Worm (Caenorhabditis elegans): ENCODE measurements around the gene rap-3.
A peak's percentile ranks its signal among the peaks of the same experiment; 100 is the strongest.

The rap-3 gene

DNA sequence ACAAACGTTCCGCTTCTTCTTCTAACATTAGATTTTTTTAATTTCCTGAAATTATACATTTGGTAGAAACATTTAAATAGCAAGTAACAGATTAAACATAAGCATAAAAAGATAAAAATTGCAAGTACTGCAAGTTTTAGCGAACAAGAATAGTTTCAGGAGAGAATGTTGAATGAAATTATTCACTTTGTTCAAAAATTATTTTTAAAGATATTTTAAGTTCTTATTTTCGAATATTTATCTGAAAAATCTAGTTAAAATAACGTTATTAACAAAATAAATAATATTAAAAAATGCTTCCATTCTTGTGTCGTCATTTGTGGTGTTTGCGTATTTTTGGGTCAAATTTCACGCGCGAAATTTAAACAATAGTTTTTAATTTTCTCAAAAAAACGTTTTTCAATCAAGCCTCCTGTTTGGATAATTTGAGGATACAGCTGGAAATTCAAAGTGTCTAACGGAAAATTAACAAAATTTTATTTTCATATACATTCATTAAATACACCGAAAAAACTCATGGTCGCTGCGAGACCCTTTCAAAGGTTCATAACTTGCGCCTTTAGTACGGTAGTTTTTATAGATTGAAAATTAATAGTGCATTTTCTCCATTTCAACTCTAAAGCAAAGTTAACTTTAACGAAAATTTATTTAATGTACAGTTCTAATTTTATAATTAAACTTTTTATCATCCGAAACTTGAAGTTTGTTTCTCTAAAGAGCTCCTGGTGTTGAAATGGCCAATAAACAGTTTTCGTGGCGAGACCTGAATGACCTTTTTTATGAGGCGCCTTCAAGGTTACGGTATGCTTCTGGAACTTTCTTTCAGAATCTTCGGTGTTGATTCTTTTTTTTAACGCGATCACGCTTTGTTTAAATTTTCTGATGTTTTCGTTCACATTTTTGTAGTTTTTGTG lies 34.5 kb upstream of the rap-3 start, which contains the start of gene skih-2 (continued):
- TF ChIP-seq Y53G8AR.9 (GFP tag; conservative IDR thresholded peaks at IDR 0.05) = no peak
- peak; percentile 89 for TF ChIP-seq F33H1.4 (GFP tag; IDR thresholded peaks at IDR 0.05)
- no peak for TF ChIP-seq ztf-18 (tag; optimal IDR thresholded peaks at IDR 0.05)
- no peak for TF ChIP-seq mel-28 (tag; optimal IDR thresholded peaks at IDR 0.05; ENCODE audit: borderline replicate concordance)
- TF ChIP-seq Y56A3A.18 (GFP tag; IDR thresholded peaks at IDR 0.05) = no peak
- no peak for TF ChIP-seq ama-1 (optimal IDR thresholded peaks at IDR 0.05)
- TF ChIP-seq ama-1 (GFP tag; optimal IDR thresholded peaks at IDR 0.05) = no peak
- no peak for TF ChIP-seq hmg-1.2 (GFP tag; IDR thresholded peaks at IDR 0.05)
- peak; percentile 75 for TF ChIP-seq lin-54 (GFP tag; optimal IDR thresholded peaks at IDR 0.05)
- no peak for TF ChIP-seq cebp-1 (GFP tag; IDR thresholded peaks at IDR 0.05)
- TF ChIP-seq cebp-1 (tag; optimal IDR thresholded peaks at IDR 0.05) = no peak
- peak; percentile 95 for TF ChIP-seq madf-6 (GFP tag; IDR thresholded peaks at IDR 0.05)
- no peak for TF ChIP-seq Y95B8A.8 (GFP tag; IDR thresholded peaks at IDR 0.05)
- TF ChIP-seq sea-2 (GFP tag; IDR thresholded peaks at IDR 0.05) = no peak
- TF ChIP-seq hlh-26 (GFP tag; conservative IDR thresholded peaks at IDR 0.05) = no peak
- peak; percentile 93 for TF ChIP-seq lsl-1 (GFP tag; optimal IDR thresholded peaks at IDR 0.05)
- TF ChIP-seq F49E8.2 (tag; optimal IDR thresholded peaks at IDR 0.05; ENCODE audit: insufficient read depth) = peak; percentile 66
- TF ChIP-seq him-1 (tag; optimal IDR thresholded peaks at IDR 0.05) = peak; percentile 2
- TF ChIP-seq hmg-20 (GFP tag; IDR thresholded peaks at IDR 0.05) = no peak
- no peak for TF ChIP-seq F22D6.2 (tag; optimal IDR thresholded peaks at IDR 0.05)
- no peak for TF ChIP-seq lir-1 (GFP tag; conservative IDR thresholded peaks at IDR 0.05)
- TF ChIP-seq nhr-90 (tag; optimal IDR thresholded peaks at IDR 0.05) = no peak
- TF ChIP-seq ztf-25 (GFP tag; IDR thresholded peaks at IDR 0.05) = no peak
- TF ChIP-seq let-607 (tag; optimal IDR thresholded peaks at IDR 0.05) = no peak
- peak; percentile 91 for TF ChIP-seq xnd-1 (tag; optimal IDR thresholded peaks at IDR 0.05)
- no peak for TF ChIP-seq cebp-2 (GFP tag; IDR thresholded peaks at IDR 0.05)
- no peak for TF ChIP-seq nhr-120 (GFP tag; IDR thresholded peaks at IDR 0.05)
- TF ChIP-seq tbp1 (GFP tag; optimal IDR thresholded peaks at IDR 0.05) = no peak
- no peak for TF ChIP-seq nhr-80 (tag; optimal IDR thresholded peaks at IDR 0.05)
- peak; percentile 16 for TF ChIP-seq unc-130 (GFP tag; optimal IDR thresholded peaks at IDR 0.05)
- TF ChIP-seq akir-1 (GFP tag; optimal IDR thresholded peaks at IDR 0.05) = no peak
- no peak for TF ChIP-seq attf-3 (GFP tag; conservative IDR thresholded peaks at IDR 0.05)
- peak; percentile 30; the same call in 1 of the 2 replicates for TF ChIP-seq rcor-1 (GFP tag; IDR thresholded peaks at IDR 0.05)
- no peak for TF ChIP-seq repo-1 (tag; optimal IDR thresholded peaks at IDR 0.05)
- TF ChIP-seq ceh-100 (GFP tag; IDR thresholded peaks at IDR 0.05) = peak; percentile 44
- no peak for TF ChIP-seq lag-1 (GFP tag; IDR thresholded peaks at IDR 0.05)
- no peak for TF ChIP-seq let-526 (GFP tag; IDR thresholded peaks at IDR 0.05)
- TF ChIP-seq fkh-3 (tag; optimal IDR thresholded peaks at IDR 0.05) = no peak
- TF ChIP-seq B0336.3 (GFP tag; IDR thresholded peaks at IDR 0.05) = no peak
- TF ChIP-seq ztf-28 (GFP tag; IDR thresholded peaks at IDR 0.05) = no peak
- no peak for TF ChIP-seq ets-4 (GFP tag; optimal IDR thresholded peaks at IDR 0.05)
- TF ChIP-seq ceh-79 (tag; optimal IDR thresholded peaks at IDR 0.05) = no peak
- no peak for TF ChIP-seq egl-18 (GFP tag; IDR thresholded peaks at IDR 0.05)
- no peak for TF ChIP-seq lin-40 (tag; optimal IDR thresholded peaks at IDR 0.05)
- TF ChIP-seq aptf-3 (GFP tag; IDR thresholded peaks at IDR 0.05) = no peak
- TF ChIP-seq T07F8.4 (tag; optimal IDR thresholded peaks at IDR 0.05) = no peak
- TF ChIP-seq hlh-12 (tag; optimal IDR thresholded peaks at IDR 0.05) = no peak
- TF ChIP-seq K12H6.12 (tag; optimal IDR thresholded peaks at IDR 0.05) = no peak

Measured in whole organism, young adult.